Worm (Caenorhabditis elegans) whole organism, L4 larva: ENCODE measurements around the gene C15B12.8.

Experiments used
- D1046.2 ChIP-seq: fragments of 200-800 bp; sonication (Bioruptor generic); IDR thresholded peaks from 2 replicates; pipeline ENCODE4 v1.3.6; 2022; ENCODE audit warnings: missing genetic modification characterization, missing compliant biosample characterization
- F49E8.2 ChIP-seq: sonication (generic microtip); optimal IDR thresholded peaks from 2 replicates; lab custom pipeline; 2016; ENCODE audit warnings: missing compliant biosample characterization, mild to moderate bottlenecking, missing genetic modification characterization, borderline replicate concordance
- T26A8.4 ChIP-seq: fragments of 200-800 bp; sonication (Bioruptor generic); IDR thresholded peaks from 2 replicates; pipeline ENCODE4 v1.3.6; 2022; ENCODE audit warnings: missing genetic modification characterization, missing compliant biosample characterization
- Y5F2A.4 ChIP-seq: fragments of 200-800 bp; sonication (Bioruptor generic); optimal IDR thresholded peaks from 2 replicates; lab custom pipeline; 2018; ENCODE audit warnings: mild to moderate bottlenecking, missing genetic modification characterization, missing compliant biosample characterization
- Y75B8A.6 ChIP-seq: fragments of 200-800 bp; sonication (Bioruptor generic); IDR thresholded peaks from 2 replicates; pipeline ENCODE4 v1.3.6; 2022; ENCODE audit warnings: missing genetic modification reagents, missing genetic modification characterization, missing compliant biosample characterization
- aha-1 ChIP-seq: fragments of 150-350 bp; peaks from one replicate; lab custom pipeline; 2014; ENCODE audit warnings: missing biosample characterization, missing genetic modification characterization
- aly-2 ChIP-seq: sonication (generic microtip); optimal IDR thresholded peaks from 2 replicates; lab custom pipeline; 2018; ENCODE audit warnings: missing biosample characterization, missing genetic modification characterization
- ceh-20 ChIP-seq: fragments of 200-800 bp; sonication (Bioruptor generic); IDR thresholded peaks from 2 replicates; pipeline ENCODE4 v1.3.6; 2022; ENCODE audit warnings: missing genetic modification reagents, missing genetic modification characterization, missing compliant biosample characterization
- ceh-28 ChIP-seq: fragments of 150-350 bp; optimal IDR thresholded peaks from 2 replicates; lab custom pipeline; 2014; ENCODE audit warnings: missing biosample characterization, missing genetic modification reagents, missing genetic modification characterization
- cey-2 ChIP-seq: sonication (generic microtip); optimal IDR thresholded peaks from 3 replicates; lab custom pipeline; 2017; ENCODE audit warnings: missing genetic modification characterization, mild to moderate bottlenecking, missing compliant biosample characterization, antibody characterized with exemption, borderline replicate concordance; ENCODE audit not compliant: insufficient read depth
- daf-16 ChIP-seq, 3 experiments: sonication (generic microtip); optimal IDR thresholded peaks; 2 replicates each; lab custom pipeline; 2016 to 2017; ENCODE audit warnings: missing genetic modification characterization in 3 of 3, missing genetic modification reagents in 3 of 3, mild to moderate bottlenecking in 2 of 3, missing compliant biosample characterization in 2 of 3, missing biosample characterization in 1 of 3, moderate library complexity in 1 of 3
- daf-19 ChIP-seq: fragments of 200-800 bp; sonication (Bioruptor generic); conservative IDR thresholded peaks from 2 replicates; pipeline ENCODE4 v1.3.6; 2022; ENCODE audit warnings: missing genetic modification characterization, missing compliant biosample characterization
- dpl-1 ChIP-seq: fragments of 150-350 bp; optimal IDR thresholded peaks from 2 replicates; lab custom pipeline; 2014; ENCODE audit warnings: missing biosample characterization, missing genetic modification reagents, missing genetic modification characterization
- dve-1 ChIP-seq: sonication (generic microtip); optimal IDR thresholded peaks from 2 replicates; lab custom pipeline; 2017; ENCODE audit warnings: antibody characterized with exemption, mild to moderate bottlenecking, missing genetic modification characterization, missing compliant biosample characterization; ENCODE audit not compliant: insufficient read depth
- hmg-1.1 ChIP-seq: fragments of 200-800 bp; sonication (Bioruptor generic); IDR thresholded peaks from 2 replicates; pipeline ENCODE4 v1.3.6; 2022; ENCODE audit warnings: missing genetic modification reagents, missing genetic modification characterization, missing compliant biosample characterization
- lim-7 ChIP-seq: fragments of 200-800 bp; sonication (Bioruptor generic); IDR thresholded peaks from 2 replicates; pipeline ENCODE4 v1.3.6; 2022; ENCODE audit warnings: missing genetic modification characterization, missing compliant biosample characterization
- lin-15B ChIP-seq: fragments of 150-350 bp; sonication (generic microtip); optimal IDR thresholded peaks from 3 replicates; lab custom pipeline; 2014; ENCODE audit warnings: missing biosample characterization, missing genetic modification characterization
- lin-38 ChIP-seq: fragments of 200-800 bp; sonication (Bioruptor generic); IDR thresholded peaks from 2 replicates; pipeline ENCODE4 v1.3.6; 2022; ENCODE audit warnings: missing genetic modification reagents, missing genetic modification characterization, missing compliant biosample characterization
- lin-39 ChIP-seq: fragments of 150-350 bp; optimal IDR thresholded peaks from 2 replicates; lab custom pipeline; 2014; ENCODE audit warnings: missing biosample characterization, missing genetic modification reagents, missing genetic modification characterization
- lsy-2 ChIP-seq, 2 experiments: fragments of 150-350 bp in 1 of 2; sonication (generic microtip) in 1 of 2; optimal IDR thresholded peaks; 2 replicates each; lab custom pipeline; 2014 to 2017; ENCODE audit warnings: missing biosample characterization in 2 of 2, missing genetic modification characterization in 2 of 2
- madf-5 ChIP-seq, 2 experiments: fragments of 200-800 bp; sonication (Bioruptor generic); IDR thresholded peaks; 2 replicates each; pipeline ENCODE4 v1.3.6; 2022; ENCODE audit warnings: missing compliant biosample characterization in 2 of 2, missing genetic modification characterization in 2 of 2
- mdl-1 ChIP-seq, 2 experiments: fragments of 150-350 bp in 1 of 2; sonication (generic microtip) in 1 of 2; optimal IDR thresholded peaks; 2 replicates each; lab custom pipeline; 2014 to 2017; ENCODE audit warnings: missing biosample characterization in 2 of 2, missing genetic modification characterization in 2 of 2
- mep-1 ChIP-seq: fragments of 150-350 bp; sonication (generic microtip); optimal IDR thresholded peaks from 3 replicates; lab custom pipeline; 2014; ENCODE audit warnings: missing biosample characterization, missing genetic modification characterization
- mes-2 ChIP-seq: sonication (generic microtip); optimal IDR thresholded peaks from 2 replicates; lab custom pipeline; 2016; ENCODE audit warnings: missing genotype, mild to moderate bottlenecking, missing genetic modification characterization, missing compliant biosample characterization; ENCODE audit not compliant: poor library complexity, severe bottlenecking
- mxl-2 ChIP-seq: fragments of 200-800 bp; sonication (Bioruptor generic); conservative IDR thresholded peaks from 2 replicates; pipeline ENCODE4 v1.3.6; 2022; ENCODE audit warnings: missing genetic modification reagents, missing genetic modification characterization, missing compliant biosample characterization
- nhr-10 ChIP-seq: fragments of 150-350 bp; optimal IDR thresholded peaks from 2 replicates; lab custom pipeline; 2014; ENCODE audit warnings: missing biosample characterization, missing genetic modification characterization
- nhr-237 ChIP-seq: sonication (generic microtip); optimal IDR thresholded peaks from 2 replicates; lab custom pipeline; 2017; ENCODE audit warnings: missing biosample characterization, missing genetic modification characterization
- nhr-41 ChIP-seq: fragments of 200-800 bp; sonication (Bioruptor generic); IDR thresholded peaks from 2 replicates; pipeline ENCODE4 v1.3.6; 2022; ENCODE audit warnings: missing genetic modification reagents, missing genetic modification characterization, missing compliant biosample characterization
- nhr-77 ChIP-seq: fragments of 150-350 bp; optimal IDR thresholded peaks from 2 replicates; lab custom pipeline; 2014; ENCODE audit warnings: missing biosample characterization, missing genetic modification characterization
- pha-4 ChIP-seq, 2 experiments: fragments of 150-350 bp in 1 of 2; fragments of 200-800 bp in 1 of 2; sonication (Bioruptor generic) in 1 of 2; IDR thresholded peaks in 1 of 2; optimal IDR thresholded peaks in 1 of 2; 2 replicates each; pipeline versions ENCODE4 v1.3.6 to Lab custom; 2014 to 2022; ENCODE audit warnings: missing genetic modification characterization in 2 of 2, missing genetic modification reagents in 2 of 2, missing biosample characterization in 1 of 2, missing compliant biosample characterization in 1 of 2
- pqm-1 ChIP-seq: sonication (generic microtip); optimal IDR thresholded peaks from 2 replicates; lab custom pipeline; 2017; ENCODE audit warnings: missing biosample characterization, missing genetic modification characterization
- rbr-2 ChIP-seq: sonication (generic microtip); optimal IDR thresholded peaks from 2 replicates; lab custom pipeline; 2016; ENCODE audit warnings: missing genotype, missing genetic modification characterization, missing compliant biosample characterization
- sdz-12 ChIP-seq: fragments of 200-800 bp; sonication (Bioruptor generic); optimal IDR thresholded peaks from 2 replicates; lab custom pipeline; 2018; ENCODE audit warnings: mild to moderate bottlenecking, missing genetic modification characterization, missing compliant biosample characterization
- snpc-1.2 ChIP-seq: fragments of 200-800 bp; sonication (Bioruptor generic); IDR thresholded peaks from 2 replicates; pipeline ENCODE4 v1.3.6; 2022; ENCODE audit warnings: missing genetic modification reagents, missing genetic modification characterization, missing compliant biosample characterization
- spr-1 ChIP-seq: sonication (generic microtip); optimal IDR thresholded peaks from 2 replicates; lab custom pipeline; 2016; ENCODE audit warnings: mild to moderate bottlenecking, missing genetic modification characterization, missing compliant biosample characterization
- tra-1 ChIP-seq: fragments of 200-800 bp; sonication (Bioruptor generic); IDR thresholded peaks from 2 replicates; pipeline ENCODE4 v1.3.6; 2022; ENCODE audit warnings: missing genetic modification reagents, missing genetic modification characterization, missing compliant biosample characterization
- unc-130 ChIP-seq: sonication (generic microtip); optimal IDR thresholded peaks from 2 replicates; lab custom pipeline; 2016; ENCODE audit warnings: missing genetic modification reagents, missing genetic modification characterization, missing compliant biosample characterization
- unc-62 ChIP-seq, 3 experiments: fragments of 150-350 bp in 1 of 3; sonication (generic microtip); optimal IDR thresholded peaks in 2 of 3; peaks in 1 of 3; 1 replicate in 1 of 3; 2 replicates in 2 of 3; lab custom pipeline; 2014 to 2017; ENCODE audit warnings: missing biosample characterization in 3 of 3, missing genetic modification characterization in 3 of 3, missing genetic modification reagents in 3 of 3, missing genotype in 1 of 3
- vab-7 ChIP-seq: fragments of 200-800 bp; sonication (Bioruptor generic); IDR thresholded peaks from 2 replicates; pipeline ENCODE4 v1.3.6; 2022; ENCODE audit warnings: missing genetic modification reagents, missing genetic modification characterization, missing compliant biosample characterization
- zip-11 ChIP-seq: fragments of 200-800 bp; sonication (Bioruptor generic); IDR thresholded peaks from 2 replicates; pipeline ENCODE4 v1.3.6; 2022; ENCODE audit warnings: missing genetic modification characterization, missing compliant biosample characterization
- ztf-7 ChIP-seq: fragments of 150-350 bp; optimal IDR thresholded peaks from 2 replicates; lab custom pipeline; 2014; ENCODE audit warnings: missing biosample characterization, missing genetic modification characterization

Gene C15B12.8

ce11 chrX:6484780-6485179 lies 10.7 kb downstream of the C15B12.8 start, which contains the start of gene gar-1:
TSS of gene gar-1 (minus strand) at chrX:6484880.
- TF ChIP-seq mxl-2 (GFP tag; lab: Robert Waterston, UW) (no peak), lin-39 (tag; lab: Kevin White, UChicago) (no peak), sdz-12 (GFP tag; lab: Kevin White, UChicago) (no peak), pqm-1 (tag; lab: Kevin White, UChicago) (no peak), Y5F2A.4 (GFP tag; lab: Kevin White, UChicago) (no peak), vab-7 (GFP tag; lab: Robert Waterston, UW) (no peak), dpl-1 (GFP tag; lab: Kevin White, UChicago) (no peak), snpc-1.2 (GFP tag; lab: Robert Waterston, UW) (no peak), F49E8.2 (tag; lab: Kevin White, UChicago) (no peak), zip-11 (no peak)

DNA sequence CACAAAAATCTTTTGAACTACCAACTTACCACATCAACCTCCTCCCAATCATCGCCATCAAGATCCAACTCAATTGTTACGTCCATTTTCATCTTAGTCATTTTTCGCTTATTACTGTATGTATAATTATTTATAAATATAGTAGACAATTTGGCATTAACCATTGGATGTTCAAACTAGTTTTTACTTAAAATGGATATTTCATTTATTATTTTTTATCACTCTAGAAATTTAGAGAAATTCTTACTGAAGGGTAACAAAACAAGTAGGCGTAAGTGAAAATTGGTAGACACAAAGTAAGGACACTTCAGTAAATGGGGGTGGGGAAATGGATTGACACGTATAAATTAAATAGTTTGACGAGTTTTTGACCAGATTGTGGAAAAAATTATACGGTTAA lies 25.7 kb downstream of the C15B12.8 start, which contains the start of gene actl-1:
Gene actl-1 (minus strand): TSS at position 101 of the 400 bp plus-strand sequence.
- no peak for TF ChIP-seq tra-1
- no peak for TF ChIP-seq D1046.2 (GFP tag; lab: Robert Waterston, UW)
- no peak for TF ChIP-seq lsy-2 (tag; optimal IDR thresholded peaks at IDR 0.05; lab: Kevin White, UChicago)
- TF ChIP-seq daf-19 = no peak
- TF ChIP-seq Y75B8A.6 (GFP tag; lab: Robert Waterston, UW) = no peak

ce11 chrX:6503148-6503547 lies 29.1 kb downstream of the C15B12.8 start:
- TF ChIP-seq pqm-1 (tag; lab: Kevin White, UChicago) = peak; percentile 59
- peak; percentile 57 for TF ChIP-seq dve-1 (tag; lab: Kevin White, UChicago)
- no peak for TF ChIP-seq cey-2 (tag; lab: Kevin White, UChicago)
- no peak for TF ChIP-seq daf-16 (GFP tag; optimal IDR thresholded peaks at IDR 0.05; lab: Kevin White, UChicago)
- TF ChIP-seq daf-16 (tag; optimal IDR thresholded peaks at IDR 0.05; lab: Kevin White, UChicago) = peak; percentile 48
- TF ChIP-seq ztf-7 (tag; lab: Kevin White, UChicago) = peak; percentile 15
- no peak for TF ChIP-seq lin-15B (tag; lab: Kevin White, UChicago)
- TF ChIP-seq, all 104 proteins: peak for 4

ce11 chrX:6505008-6505407 lies 30.9 kb downstream of the C15B12.8 start, which contains the start of gene cdf-1:
TSS of gene cdf-1 (minus strand) at chrX:6505143.
- TF ChIP-seq madf-5 (GFP tag; IDR thresholded peaks at IDR 0.05; lab: Robert Waterston, UW) (no peak), rbr-2 (peak; percentile 18), dpl-1 (GFP tag; lab: Kevin White, UChicago) (peak; percentile 13), aha-1 (peak; percentile 40), ceh-20 (GFP tag; lab: Robert Waterston, UW) (no peak), lsy-2 (tag; optimal IDR thresholded peaks at IDR 0.05; lab: Kevin White, UChicago) (peak in 1 of 2 experiments; percentile 32), mes-2 (tag; lab: Kevin White, UChicago) (peak; percentile 48), nhr-77 (no peak), nhr-41 (GFP tag; lab: Robert Waterston, UW) (no peak), unc-130 (GFP tag; lab: Kevin White, UChicago) (no peak), ceh-28 (tag; lab: Kevin White, UChicago) (peak; percentile 9), hmg-1.1 (GFP tag; lab: Robert Waterston, UW) (0 out of 2 replicates have a peak, but pooled peaks have one; percentile 28), mep-1 (tag; lab: Kevin White, UChicago) (peak; percentile 5), aly-2 (tag; lab: Kevin White, UChicago) (no peak)

- no peak for TF ChIP-seq lim-7
- no peak for TF ChIP-seq nhr-10 (tag; lab: Kevin White, UChicago)
- no peak for TF ChIP-seq daf-16 (GFP tag; optimal IDR thresholded peaks at IDR 0.05; lab: Kevin White, UChicago)
- peak; percentile 19 for TF ChIP-seq daf-16 (tag; optimal IDR thresholded peaks at IDR 0.05; lab: Kevin White, UChicago)
- TF ChIP-seq T26A8.4 (GFP tag; lab: Robert Waterston, UW) = no peak
- peak in 1 of 2 experiments; percentile 2 for TF ChIP-seq unc-62 (GFP tag; optimal IDR thresholded peaks at IDR 0.05 in 1 of 2; lab: Kevin White, UChicago)
- TF ChIP-seq unc-62 (tag; optimal IDR thresholded peaks at IDR 0.05; lab: Kevin White, UChicago) = no peak
- no peak for TF ChIP-seq spr-1 (tag; lab: Kevin White, UChicago)
- TF ChIP-seq dve-1 (tag; lab: Kevin White, UChicago) = peak; percentile 35
- peak in 1 of 2 experiments; percentile 5 for TF ChIP-seq mdl-1 (tag; optimal IDR thresholded peaks at IDR 0.05; lab: Kevin White, UChicago)
- TF ChIP-seq nhr-237 (tag; lab: Kevin White, UChicago) = no peak
- no peak for TF ChIP-seq lin-15B (tag; lab: Kevin White, UChicago)
- no peak for TF ChIP-seq lsy-2 (tag; optimal IDR thresholded peaks at IDR 0.05; lab: Kevin White, UChicago)
- no peak for TF ChIP-seq pha-4 (GFP tag; IDR thresholded peaks at IDR 0.05; lab: Robert Waterston, UW)
- no peak for TF ChIP-seq pha-4 (tag; optimal IDR thresholded peaks at IDR 0.05; lab: Kevin White, UChicago)
- no peak for TF ChIP-seq lin-38 (GFP tag; lab: Robert Waterston, UW)
These were observed 31.6 kb downstream of the C15B12.8 start, which contains the start of gene glr-8 for ce11 chrX:6505662-6506061. TSS of gene glr-8 (plus strand) at chrX:6505980.
